Worm (Caenorhabditis elegans) whole organism, L4/young adult: ENCODE measurements around the gene arrd-17.

Experiments
- W03F9.2 ChIP-seq: fragments of 150-350 bp; optimal IDR thresholded peaks from 2 replicates; lab custom pipeline; 2014; ENCODE audit warnings: missing biosample characterization, missing genetic modification characterization
- dao-5 ChIP-seq: sonication (generic microtip); optimal IDR thresholded peaks from 2 replicates; lab custom pipeline; 2016; ENCODE audit warnings: missing genotype, missing genetic modification characterization, moderate library complexity, missing compliant biosample characterization
- him-1 ChIP-seq: sonication (generic microtip); optimal IDR thresholded peaks from 2 replicates; lab custom pipeline; 2016; ENCODE audit warnings: missing genotype, missing genetic modification reagents, missing genetic modification characterization, missing compliant biosample characterization

DNA sequence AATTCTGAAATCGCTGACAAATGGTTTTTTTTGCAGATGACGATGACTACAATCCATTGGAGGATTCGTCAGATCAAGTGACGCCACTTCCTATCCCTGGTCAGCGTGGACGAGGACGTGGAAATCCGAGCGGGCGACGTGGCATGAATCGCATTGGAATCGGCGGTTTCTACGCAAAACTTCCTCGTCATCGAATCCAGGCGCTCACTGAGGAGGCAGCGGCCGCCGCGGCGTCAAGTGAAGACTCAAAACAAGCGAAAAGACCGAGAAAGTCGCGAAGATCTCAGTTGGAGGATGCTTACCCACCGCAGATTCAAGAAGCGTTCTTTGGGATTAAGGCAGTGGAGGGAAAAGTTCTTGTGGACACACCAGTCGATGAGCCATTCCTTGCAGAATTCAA, 17.9 kb upstream of the arrd-17 start:
- no peak for TF ChIP-seq W03F9.2 (tag; lab: Kevin White, UChicago)
- no peak for TF ChIP-seq dao-5
- TF ChIP-seq him-1: no peak
